Fruit fly (Drosophila melanogaster): ENCODE data around the gene CG4116.

CG4116 gene

DNA sequence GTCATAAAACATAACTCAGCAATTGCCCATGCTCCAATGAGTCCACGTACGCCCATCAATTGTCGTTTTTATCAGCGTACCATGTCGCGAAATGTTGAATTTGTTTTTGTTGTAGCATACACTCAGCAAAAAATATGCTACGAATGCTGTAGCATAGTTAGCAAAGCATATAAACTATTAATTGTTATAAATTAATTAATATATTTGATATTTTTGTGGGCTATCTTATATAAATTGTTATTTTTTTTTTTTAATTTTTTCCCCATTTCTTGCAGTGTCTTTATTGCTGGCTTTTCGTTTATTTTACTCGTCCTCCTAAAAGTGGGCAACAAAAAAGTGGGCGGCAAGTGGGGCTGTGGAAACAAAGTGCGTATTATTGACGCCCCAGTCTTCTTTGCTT lies 41.5 kb upstream of the CG4116 start (continued):
- TF ChIP-seq Hey (tag; optimal IDR thresholded peaks at IDR 0.05) (no peak), maf-S (GFP tag; optimal IDR thresholded peaks at IDR 0.05) (no peak), CG11093 (GFP tag; IDR thresholded peaks at IDR 0.05) (no peak), tup (GFP tag; optimal IDR thresholded peaks at IDR 0.05) (no peak), Ets97D (GFP tag; optimal IDR thresholded peaks at IDR 0.05) (no peak), CG2116 (GFP tag; optimal IDR thresholded peaks at IDR 0.05) (no peak), CG11398 (GFP tag; optimal IDR thresholded peaks at IDR 0.05) (no peak), gsb (GFP tag; IDR thresholded peaks at IDR 0.05) (peak; percentile 57), tx (GFP tag; optimal IDR thresholded peaks at IDR 0.05) (no peak), CkIIα-i1 (GFP tag; IDR thresholded peaks at IDR 0.05) (no peak), CG7372 (GFP tag; IDR thresholded peaks at IDR 0.05) (peak; percentile 25; the same call in 1 of the 2 replicates), vfl (GFP tag; optimal IDR thresholded peaks at IDR 0.05) (no peak), jigr1 (GFP tag; IDR thresholded peaks at IDR 0.05) (0 out of 3 replicates have a peak, but pooled peaks have one; percentile 15), cwo (GFP tag; optimal IDR thresholded peaks at IDR 0.05) (no peak), CG11504 (tag; optimal IDR thresholded peaks at IDR 0.05) (no peak), Abd-B (GFP tag; optimal IDR thresholded peaks at IDR 0.05) (peak; percentile 63), Deaf1 (tag; optimal IDR thresholded peaks at IDR 0.05) (no peak), disco-r (GFP tag; optimal IDR thresholded peaks at IDR 0.05) (no peak), Hand (GFP tag; optimal IDR thresholded peaks at IDR 0.05) (no peak), CG8388 (GFP tag; optimal IDR thresholded peaks at IDR 0.05) (no peak), gt (GFP tag; IDR thresholded peaks at IDR 0.05) (no peak), lov (optimal IDR thresholded peaks at IDR 0.05) (no peak), lov (GFP tag; IDR thresholded peaks at IDR 0.05) (no peak), run (tag; optimal IDR thresholded peaks at IDR 0.05) (peak; percentile 2), unc-4 (GFP tag; IDR thresholded peaks at IDR 0.05; ENCODE audit: partially characterized antibody) (no peak), GATAe (GFP tag; conservative IDR thresholded peaks at IDR 0.05) (no peak), crc (GFP tag; optimal IDR thresholded peaks at IDR 0.05) (no peak), CG11696 (GFP tag; IDR thresholded peaks at IDR 0.05) (no peak), CG34224 (GFP tag; IDR thresholded peaks at IDR 0.05; ENCODE audit: partially characterized antibody) (no peak), CG17802 (tag; optimal IDR thresholded peaks at IDR 0.05) (no peak), H15 (GFP tag; IDR thresholded peaks at IDR 0.05) (0 out of 3 replicates have a peak, but pooled peaks have one; percentile 33), CG9437 (GFP tag; optimal IDR thresholded peaks at IDR 0.05) (peak; percentile 27), CG2129 (GFP tag; IDR thresholded peaks at IDR 0.05; ENCODE audit: partially characterized antibody) (no peak), Lhr (GFP tag; optimal IDR thresholded peaks at IDR 0.05) (no peak), Tbp (GFP tag; optimal IDR thresholded peaks at IDR 0.05) (no peak), CG17328 (GFP tag; IDR thresholded peaks at IDR 0.05) (peak; percentile 62), CG8924 (tag; optimal IDR thresholded peaks at IDR 0.05) (peak; percentile 39), sd (tag; optimal IDR thresholded peaks at IDR 0.05) (no peak), CG14014 (GFP tag; IDR thresholded peaks at IDR 0.05) (peak; percentile 50; the same call in 1 of the 2 replicates), D19A (tag; optimal IDR thresholded peaks at IDR 0.05) (no peak), Hr51 (GFP tag; optimal IDR thresholded peaks at IDR 0.05) (peak in 1 of 2 experiments; percentile 70), Rfx (GFP tag; IDR thresholded peaks at IDR 0.05) (peak; percentile 70), Dfd (GFP tag; optimal IDR thresholded peaks at IDR 0.05) (no peak), CG34422 (GFP tag; IDR thresholded peaks at IDR 0.05) (0 out of 3 replicates have a peak, but pooled peaks have one; percentile 37), zen (tag; optimal IDR thresholded peaks at IDR 0.05) (no peak), CG9817 (tag; optimal IDR thresholded peaks at IDR 0.05) (peak; percentile 61), CG6813 (GFP tag; optimal IDR thresholded peaks at IDR 0.05) (no peak), tin (GFP tag; optimal IDR thresholded peaks at IDR 0.05) (no peak), tio (GFP tag; optimal IDR thresholded peaks at IDR 0.05) (peak; percentile 39), CG18011 (GFP tag; optimal IDR thresholded peaks at IDR 0.05) (no peak), CG3838 (GFP tag; optimal IDR thresholded peaks at IDR 0.05) (no peak)
